Worm (Caenorhabditis elegans): Measurements from ENCODE around the gene C43G2.3.

DNA sequence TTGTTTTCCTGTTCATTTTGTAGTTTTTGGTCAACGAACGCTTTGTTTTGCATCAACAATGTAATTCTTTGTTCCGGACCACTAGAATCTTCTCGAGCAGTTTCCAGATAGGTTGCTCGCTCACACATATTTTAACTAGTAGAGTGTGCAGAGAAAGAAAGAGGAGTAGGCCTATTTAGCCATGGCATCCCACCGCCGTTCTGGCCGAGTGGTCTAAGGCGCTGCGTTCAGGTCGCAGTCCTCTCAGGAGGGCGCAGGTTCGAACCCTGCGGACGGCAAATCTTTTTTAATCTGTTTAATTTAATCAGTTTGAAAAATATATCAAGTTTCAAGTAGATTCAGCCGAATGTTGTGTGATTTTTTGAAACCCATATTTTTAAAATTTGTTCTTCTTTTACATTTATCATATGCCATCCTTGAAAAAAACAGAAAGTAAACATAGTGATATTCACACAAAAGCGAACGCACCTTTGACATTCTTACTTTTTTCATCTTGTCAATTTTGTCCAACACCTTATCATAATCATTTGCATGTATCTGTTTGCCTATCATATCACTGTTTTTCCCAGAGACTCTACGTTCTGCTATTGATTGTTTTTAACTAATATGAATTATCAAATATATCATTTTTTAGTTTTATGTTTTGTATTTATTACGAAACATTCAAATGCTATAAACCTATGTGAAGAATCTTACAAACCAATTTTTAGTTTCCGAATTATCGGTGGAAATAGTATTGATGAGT, 21.2 kb upstream of the C43G2.3 start, which contains the start of gene try-3:
- TF ChIP-seq nhr-12 (tag; optimal IDR thresholded peaks at IDR 0.05) (no peak), snpc-4 (tag; optimal IDR thresholded peaks at IDR 0.05) (no peak)

Measured in whole organism, mixed stage, embryonic.